Worm (Caenorhabditis elegans): Measurements from ENCODE around the gene T22H9.1.

DNA sequence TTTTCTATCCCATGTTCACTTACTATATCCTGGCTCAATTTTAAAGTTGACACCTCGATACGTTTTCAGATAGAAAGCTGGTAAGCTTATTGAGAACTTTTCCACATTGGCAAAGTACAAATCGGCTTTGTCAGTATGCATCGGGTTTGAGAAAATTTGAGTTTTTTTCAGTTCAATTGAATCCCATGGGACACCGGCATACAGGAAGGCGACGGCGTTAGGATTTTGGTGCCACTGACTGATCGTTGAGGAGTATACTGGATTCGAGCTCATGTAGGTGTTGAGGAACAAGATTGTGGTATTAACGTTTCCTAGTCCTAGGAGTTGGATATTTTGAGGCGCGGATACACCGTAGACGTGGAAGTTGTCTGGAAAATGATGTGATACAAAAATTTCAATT is 53.3 kb downstream of the T22H9.1 start:
- TF ChIP-seq T22C8.4 (GFP tag; IDR thresholded peaks at IDR 0.05), result no peak
- no peak for TF ChIP-seq ztf-29 (GFP tag; IDR thresholded peaks at IDR 0.05)
- TF ChIP-seq med-1 (GFP tag; optimal IDR thresholded peaks at IDR 0.05; ENCODE audit: insufficient read depth), result no peak
- no peak for TF ChIP-seq flt-1 (GFP tag; IDR thresholded peaks at IDR 0.05)
